Fruit fly (Drosophila melanogaster) whole organism, embryonic: ENCODE data around the gene CG43218.

Experiments used
- Asciz ChIP-seq: fragments of 200-800 bp; sonication (Bioruptor generic); optimal IDR thresholded peaks from 2 replicates; lab custom pipeline; 2017; ENCODE audit warnings: missing biosample characterization, mild to moderate bottlenecking, missing genetic modification characterization, missing genetic modification reagents
- Atf6 ChIP-seq: fragments of 200-800 bp; sonication (Bioruptor generic); IDR thresholded peaks from 2 replicates; pipeline ENCODE4 v1.3.6; 2022; ENCODE audit warnings: missing biosample characterization, missing genetic modification characterization
- Awh ChIP-seq: fragments of 200-800 bp; sonication (Bioruptor generic); IDR thresholded peaks from 2 replicates; pipeline ENCODE4, ENCODE4 v1.3.6; 2022; ENCODE audit warnings: missing biosample characterization, missing genetic modification characterization
- Bgb ChIP-seq: fragments of 200-800 bp; sonication (Bioruptor generic); IDR thresholded peaks from 2 replicates; pipeline ENCODE4 v1.3.6; 2022; ENCODE audit warnings: missing biosample characterization, missing genetic modification characterization; ENCODE audit not compliant: partially characterized antibody
- CG11723 ChIP-seq: fragments of 200-800 bp; sonication (Bioruptor generic); optimal IDR thresholded peaks from 2 replicates; lab custom pipeline; 2017; ENCODE audit warnings: missing biosample characterization, mild to moderate bottlenecking, missing genetic modification characterization
- CG12236 ChIP-seq: fragments of 200-800 bp; sonication (Bioruptor generic); optimal IDR thresholded peaks from 2 replicates; lab custom pipeline; 2016; ENCODE audit warnings: missing biosample characterization, missing genetic modification characterization
- CG14014 ChIP-seq: fragments of 200-800 bp; sonication (Bioruptor generic); IDR thresholded peaks from 2 replicates; pipeline ENCODE4 v1.3.6; 2022; ENCODE audit warnings: missing biosample characterization, missing genetic modification characterization
- CG14050 ChIP-seq: fragments of 200-800 bp; sonication (Bioruptor generic); IDR thresholded peaks from 3 replicates; pipeline ENCODE4 v1.3.6; 2022; ENCODE audit warnings: missing biosample characterization, missing genetic modification characterization
- CG14667 ChIP-seq: fragments of 200-800 bp; sonication (Bioruptor generic); IDR thresholded peaks from 2 replicates; pipeline ENCODE4 v1.3.6; 2022; ENCODE audit warnings: missing biosample characterization, missing genetic modification characterization
- CG15269 ChIP-seq: fragments of 200-800 bp; sonication (Bioruptor generic); optimal IDR thresholded peaks from 2 replicates; lab custom pipeline; 2018; ENCODE audit warnings: missing biosample characterization, mild to moderate bottlenecking, missing genetic modification characterization, moderate library complexity
- CG18619 ChIP-seq: fragments of 200-800 bp; sonication (Bioruptor generic); optimal IDR thresholded peaks from 3 replicates; lab custom pipeline; 2017; ENCODE audit warnings: missing biosample characterization, mild to moderate bottlenecking, missing genetic modification characterization
- CG2199 ChIP-seq: fragments of 200-800 bp; sonication (Bioruptor generic); IDR thresholded peaks from 3 replicates; pipeline ENCODE4 v1.3.6; 2022; ENCODE audit warnings: missing biosample characterization, missing genetic modification characterization
- CG2202 ChIP-seq: fragments of 200-800 bp; sonication (Bioruptor generic); optimal IDR thresholded peaks from 2 replicates; lab custom pipeline; 2018; ENCODE audit warnings: missing biosample characterization, mild to moderate bottlenecking, missing genetic modification characterization
- CG42726 ChIP-seq: fragments of 200-800 bp; sonication (Bioruptor generic); IDR thresholded peaks from 2 replicates; pipeline ENCODE4 v1.3.6; 2022; ENCODE audit warnings: missing biosample characterization, missing genetic modification characterization; ENCODE audit not compliant: partially characterized antibody
- CG4360 ChIP-seq: fragments of 200-800 bp; sonication (Bioruptor generic); IDR thresholded peaks from 2 replicates; pipeline ENCODE4 v1.3.6; 2022; ENCODE audit warnings: missing biosample characterization, missing genetic modification characterization
- CG4424 ChIP-seq: fragments of 200-800 bp; sonication (Bioruptor generic); optimal IDR thresholded peaks from 3 replicates; lab custom pipeline; 2016; ENCODE audit warnings: missing biosample characterization, missing genetic modification characterization
- CG4730 ChIP-seq: fragments of 200-800 bp; sonication (Bioruptor generic); IDR thresholded peaks from 2 replicates; pipeline ENCODE4 v1.3.6; 2022; ENCODE audit warnings: missing biosample characterization, missing genetic modification characterization
- CG6813 ChIP-seq: fragments of 200-800 bp; sonication (Bioruptor generic); optimal IDR thresholded peaks from 2 replicates; lab custom pipeline; 2017; ENCODE audit warnings: missing biosample characterization, missing genetic modification characterization, mild to moderate bottlenecking, moderate library complexity, missing genetic modification reagents
- CG7357 ChIP-seq: fragments of 200-800 bp; sonication (Bioruptor generic); IDR thresholded peaks from 3 replicates; pipeline ENCODE4 v1.3.6; 2022; ENCODE audit warnings: missing biosample characterization, missing genetic modification characterization
- CG7745 ChIP-seq: fragments of 200-800 bp; sonication (Bioruptor generic); optimal IDR thresholded peaks from 2 replicates; lab custom pipeline; 2018; ENCODE audit warnings: missing biosample characterization, mild to moderate bottlenecking, missing genetic modification characterization, moderate library complexity
- CkIIα-i1 ChIP-seq: fragments of 200-800 bp; sonication (Bioruptor generic); IDR thresholded peaks from 2 replicates; pipeline ENCODE4 v1.3.6; 2022; ENCODE audit warnings: missing biosample characterization, missing genetic modification characterization
- Dp ChIP-seq: fragments of 200-800 bp; sonication (Bioruptor generic); optimal IDR thresholded peaks from 2 replicates; lab custom pipeline; 2018; ENCODE audit warnings: missing biosample characterization, mild to moderate bottlenecking, missing genetic modification characterization, moderate library complexity
- ERR ChIP-seq: fragments of 200-800 bp; sonication (Bioruptor generic); optimal IDR thresholded peaks from 2 replicates; lab custom pipeline; 2016; ENCODE audit warnings: missing biosample characterization, missing genetic modification characterization
- Hey ChIP-seq: fragments of 200-800 bp; sonication (Bioruptor generic); optimal IDR thresholded peaks from 3 replicates; lab custom pipeline; 2018; ENCODE audit warnings: missing biosample characterization, mild to moderate bottlenecking, missing genetic modification characterization
- HmgD ChIP-seq: fragments of 200-800 bp; sonication (Bioruptor generic); optimal IDR thresholded peaks from 3 replicates; lab custom pipeline; 2016; ENCODE audit warnings: missing biosample characterization, missing genetic modification characterization
- Hmr ChIP-seq: fragments of 200-800 bp; sonication (Bioruptor generic); optimal IDR thresholded peaks from 3 replicates; lab custom pipeline; 2017; ENCODE audit warnings: mild to moderate bottlenecking, missing biosample characterization, missing genetic modification reagents, missing genetic modification characterization
- Lpt ChIP-seq: fragments of >200 bp; optimal IDR thresholded peaks from 2 replicates; lab custom pipeline; 2018; ENCODE audit warnings: missing biosample characterization, missing genetic modification characterization
- MESR4 ChIP-seq: fragments of 200-800 bp; sonication (Bioruptor generic); optimal IDR thresholded peaks from 2 replicates; lab custom pipeline; 2018; ENCODE audit warnings: missing biosample characterization, mild to moderate bottlenecking, missing genetic modification characterization, moderate library complexity
- Meics ChIP-seq: fragments of 200-800 bp; sonication (Bioruptor generic); optimal IDR thresholded peaks from 2 replicates; lab custom pipeline; 2017; ENCODE audit warnings: missing biosample characterization, mild to moderate bottlenecking, missing genetic modification characterization
- NC2α ChIP-seq: fragments of 200-800 bp; sonication (Bioruptor generic); optimal IDR thresholded peaks from 2 replicates; lab custom pipeline; 2016; ENCODE audit warnings: missing biosample characterization, missing genetic modification characterization
- Oli ChIP-seq: fragments of 200-800 bp; sonication (Bioruptor generic); optimal IDR thresholded peaks from 2 replicates; lab custom pipeline; 2018; ENCODE audit warnings: missing biosample characterization, mild to moderate bottlenecking, missing genetic modification characterization, moderate library complexity
- Opbp ChIP-seq: fragments of 200-800 bp; sonication (Bioruptor generic); IDR thresholded peaks from 3 replicates; pipeline ENCODE4 v1.3.6; 2022; ENCODE audit warnings: missing biosample characterization, missing genetic modification characterization; ENCODE audit not compliant: partially characterized antibody
- Sin3A ChIP-seq: fragments of >200 bp; optimal IDR thresholded peaks from 2 replicates; lab custom pipeline; 2018
- bab2 ChIP-seq: fragments of 200-800 bp; sonication (Bioruptor generic); optimal IDR thresholded peaks from 2 replicates; lab custom pipeline; 2016; ENCODE audit warnings: missing biosample characterization, missing genetic modification characterization
- br ChIP-seq: fragments of >200 bp; optimal IDR thresholded peaks from 2 replicates; lab custom pipeline; 2017
- crol ChIP-seq: fragments of 200-800 bp; sonication (Bioruptor generic); IDR thresholded peaks from 2 replicates; pipeline ENCODE4 v1.3.6; 2022; ENCODE audit warnings: missing biosample characterization, missing genetic modification characterization
- disco-r ChIP-seq: fragments of 200-800 bp; sonication (Bioruptor generic); optimal IDR thresholded peaks from 2 replicates; lab custom pipeline; 2016; ENCODE audit warnings: missing biosample characterization, missing genetic modification characterization
- esg ChIP-seq: fragments of 200-800 bp; sonication (Bioruptor generic); conservative IDR thresholded peaks from 2 replicates; pipeline ENCODE4 v1.3.6; 2022; ENCODE audit warnings: missing biosample characterization, missing genetic modification characterization
- eve ChIP-seq, 2 experiments: fragments of >200 bp; optimal IDR thresholded peaks; 2 replicates each; lab custom pipeline; 2017; ENCODE audit warnings: missing biosample characterization in 2 of 2, missing genetic modification characterization in 2 of 2
- ewg ChIP-seq: fragments of 200-800 bp; sonication (Bioruptor generic); optimal IDR thresholded peaks from 3 replicates; lab custom pipeline; 2017; ENCODE audit warnings: mild to moderate bottlenecking, missing biosample characterization, missing genetic modification reagents, missing genetic modification characterization
- gem ChIP-seq: fragments of 200-800 bp; sonication (Bioruptor generic); optimal IDR thresholded peaks from 2 replicates; lab custom pipeline; 2019; ENCODE audit warnings: missing biosample characterization, mild to moderate bottlenecking, missing genetic modification characterization, moderate library complexity
- ham ChIP-seq: fragments of 200-800 bp; sonication (Bioruptor generic); IDR thresholded peaks from 2 replicates; pipeline ENCODE4 v1.3.6; 2022; ENCODE audit warnings: missing biosample characterization, missing genetic modification characterization
- hb ChIP-seq: fragments of 200-800 bp; sonication (Bioruptor generic); IDR thresholded peaks from 3 replicates; pipeline ENCODE4 v1.3.6; 2022; ENCODE audit warnings: missing biosample characterization, missing genetic modification characterization; ENCODE audit not compliant: partially characterized antibody
- jing ChIP-seq: fragments of 200-800 bp; sonication (Bioruptor generic); optimal IDR thresholded peaks from 2 replicates; lab custom pipeline; 2018; ENCODE audit warnings: missing biosample characterization, mild to moderate bottlenecking, missing genetic modification characterization
- lola ChIP-seq, 3 experiments: fragments of >200 bp in 2 of 3; fragments of 200-800 bp in 1 of 3; sonication (Bioruptor generic) in 1 of 3; optimal IDR thresholded peaks; 2 replicates each; lab custom pipeline; 2017 to 2019; ENCODE audit warnings: missing biosample characterization in 3 of 3, missing genetic modification characterization in 3 of 3, mild to moderate bottlenecking in 1 of 3, moderate library complexity in 1 of 3
- org-1 ChIP-seq: fragments of 200-800 bp; sonication (Bioruptor generic); optimal IDR thresholded peaks from 2 replicates; lab custom pipeline; 2017; ENCODE audit warnings: missing biosample characterization, missing genetic modification characterization
- psq ChIP-seq: fragments of 200-800 bp; sonication (Bioruptor generic); optimal IDR thresholded peaks from 2 replicates; lab custom pipeline; 2017; ENCODE audit warnings: missing biosample characterization, missing genetic modification characterization
- pum ChIP-seq: fragments of 200-800 bp; sonication (Bioruptor generic); optimal IDR thresholded peaks from 2 replicates; lab custom pipeline; 2016; ENCODE audit warnings: missing biosample characterization, missing genetic modification characterization
- run ChIP-seq: fragments of 200-800 bp; sonication (Bioruptor generic); optimal IDR thresholded peaks from 3 replicates; lab custom pipeline; 2018; ENCODE audit warnings: missing biosample characterization, mild to moderate bottlenecking, missing genetic modification characterization
- slbo ChIP-seq: fragments of 200-800 bp; sonication (Bioruptor generic); IDR thresholded peaks from 2 replicates; pipeline ENCODE4 v1.3.6; 2022; ENCODE audit warnings: missing biosample characterization, missing genetic modification characterization
- so ChIP-seq: fragments of 200-800 bp; sonication (Bioruptor generic); IDR thresholded peaks from 3 replicates; pipeline ENCODE4 v1.3.6; 2022; ENCODE audit warnings: missing biosample characterization, missing genetic modification characterization
- vnd ChIP-seq: fragments of 200-800 bp; sonication (Bioruptor generic); IDR thresholded peaks from 3 replicates; pipeline ENCODE4 v1.3.6; 2022; ENCODE audit warnings: missing biosample characterization, missing genetic modification characterization; ENCODE audit not compliant: partially characterized antibody

The CG43218 gene

dm6 chr3L:21239999-21240509 lies 17.8 kb upstream of the CG43218 start (continued):
- no peak for TF ChIP-seq pum
- TF ChIP-seq Hmr (GFP tag; lab: Kevin White, UChicago), result no peak
- TF ChIP-seq jing (GFP tag; lab: Kevin White, UChicago), result no peak
- no peak for TF ChIP-seq CG4730 (GFP tag; lab: Robert Waterston, UW)
- peak; percentile 36; the same call in 1 of the 2 replicates for TF ChIP-seq Awh (GFP tag; lab: Robert Waterston, UW)
- TF ChIP-seq gem (tag; lab: Kevin White, UChicago), result no peak
- TF ChIP-seq CG14667 (GFP tag; lab: Robert Waterston, UW), result no peak
- no peak for TF ChIP-seq lola (GFP tag; optimal IDR thresholded peaks at IDR 0.05; lab: Kevin White, UChicago)
- TF ChIP-seq ewg (GFP tag; lab: Kevin White, UChicago), result no peak
- no peak for TF ChIP-seq Opbp (GFP tag; lab: Robert Waterston, UW)
- no peak for TF ChIP-seq Oli (tag; lab: Kevin White, UChicago)
- TF ChIP-seq hb (GFP tag; lab: Robert Waterston, UW), result no peak
- TF ChIP-seq slbo (GFP tag; lab: Robert Waterston, UW), result no peak
- no peak for TF ChIP-seq CG2202 (tag; lab: Kevin White, UChicago)
- TF ChIP-seq CG7357 (GFP tag; lab: Robert Waterston, UW), result no peak
- no peak for TF ChIP-seq bab2 (GFP tag; lab: Kevin White, UChicago)
- TF ChIP-seq Dp, result no peak
- no peak for TF ChIP-seq disco-r (GFP tag; lab: Kevin White, UChicago)
- no peak for TF ChIP-seq CG18619 (GFP tag; lab: Kevin White, UChicago)
- no peak for TF ChIP-seq vnd (GFP tag; lab: Robert Waterston, UW)
- TF ChIP-seq ERR (GFP tag; lab: Kevin White, UChicago), result no peak
- no peak; the same call in 2 of the 3 replicates for TF ChIP-seq so (GFP tag; lab: Robert Waterston, UW)
- TF ChIP-seq org-1 (GFP tag; lab: Kevin White, UChicago), result no peak
- no peak for TF ChIP-seq CG4424 (GFP tag; lab: Kevin White, UChicago)
- TF ChIP-seq CkIIα-i1 (GFP tag; lab: Robert Waterston, UW), result no peak
- no peak for TF ChIP-seq CG11723 (GFP tag; lab: Kevin White, UChicago)
- TF ChIP-seq CG14014 (GFP tag; lab: Robert Waterston, UW), result peak; percentile 10; the same call in 1 of the 2 replicates
- no peak for TF ChIP-seq Meics (GFP tag; lab: Kevin White, UChicago)
- TF ChIP-seq Asciz (GFP tag; lab: Kevin White, UChicago), result peak; percentile 3
- no peak for TF ChIP-seq CG14050 (GFP tag; lab: Robert Waterston, UW)
- no peak for TF ChIP-seq esg (GFP tag; lab: Robert Waterston, UW)
- no peak for TF ChIP-seq eve (GFP tag; optimal IDR thresholded peaks at IDR 0.05; lab: Kevin White, UChicago)
- TF ChIP-seq HmgD (GFP tag; lab: Kevin White, UChicago), result no peak
- peak; percentile 52; the same call in 1 of the 2 replicates for TF ChIP-seq Bgb
- no peak for TF ChIP-seq CG12236
- TF ChIP-seq Hey, result no peak
- TF ChIP-seq CG15269, result no peak
- TF ChIP-seq Atf6 (GFP tag; lab: Robert Waterston, UW), result 0 out of 2 replicates have a peak, but pooled peaks have one; percentile 28
- TF ChIP-seq br (lab: Kevin White, UChicago), result no peak
- no peak for TF ChIP-seq CG7745 (tag; lab: Kevin White, UChicago)
- TF ChIP-seq Sin3A, result no peak
- no peak for TF ChIP-seq NC2α (GFP tag; lab: Kevin White, UChicago)
- TF ChIP-seq psq, result peak; percentile 77
- no peak for TF ChIP-seq CG2199 (GFP tag; lab: Robert Waterston, UW)
- peak; percentile 51 for TF ChIP-seq CG4360 (GFP tag; lab: Robert Waterston, UW)
- TF ChIP-seq CG6813 (GFP tag; lab: Kevin White, UChicago), result peak; percentile 20
- no peak for TF ChIP-seq run (tag; lab: Kevin White, UChicago)
- TF ChIP-seq CG42726, result peak; percentile 73
- TF ChIP-seq crol (GFP tag; lab: Robert Waterston, UW), result no peak
- no peak for TF ChIP-seq MESR4 (GFP tag; lab: Kevin White, UChicago)
- TF ChIP-seq Lpt (GFP tag; lab: Kevin White, UChicago), result no peak
- no peak for TF ChIP-seq ham (GFP tag; lab: Robert Waterston, UW)
